Fruit fly (Drosophila melanogaster) whole organism, pupa: ENCODE measurements around the gene Phyhd1.
A peak's percentile ranks its signal among the peaks of the same experiment; 100 is the strongest.

Experiments used
- CG10348 ChIP-seq: fragments of 200-800 bp; sonication (Bioruptor generic); IDR thresholded peaks from 2 replicates; pipeline ENCODE4 v1.3.6; 2022; ENCODE audit warnings: missing biosample characterization, missing genetic modification characterization
- CG12605 ChIP-seq: fragments of 200-800 bp; sonication (Bioruptor generic); IDR thresholded peaks from 2 replicates; pipeline ENCODE4 v1.3.6; 2022; ENCODE audit warnings: missing biosample characterization, missing genetic modification characterization
- CG13204 ChIP-seq: fragments of 200-800 bp; sonication (Bioruptor generic); optimal IDR thresholded peaks from 2 replicates; lab custom pipeline; 2018; ENCODE audit warnings: missing biosample characterization, mild to moderate bottlenecking, missing genetic modification characterization, moderate library complexity
- CG14655 ChIP-seq: fragments of 200-800 bp; sonication (Bioruptor generic); optimal IDR thresholded peaks from 3 replicates; lab custom pipeline; 2017; ENCODE audit warnings: mild to moderate bottlenecking, missing biosample characterization, missing genetic modification reagents, missing genetic modification characterization
- CG15710 ChIP-seq: fragments of 200-800 bp; sonication (Bioruptor generic); optimal IDR thresholded peaks from 2 replicates; lab custom pipeline; 2018; ENCODE audit warnings: missing biosample characterization, mild to moderate bottlenecking, missing genetic modification characterization, moderate library complexity
- CG17806 ChIP-seq: fragments of 200-800 bp; sonication (Bioruptor generic); optimal IDR thresholded peaks from 2 replicates; lab custom pipeline; 2018; ENCODE audit warnings: missing biosample characterization, mild to moderate bottlenecking, missing genetic modification characterization, moderate library complexity
- CG32121 ChIP-seq: fragments of 200-800 bp; sonication (Bioruptor generic); IDR thresholded peaks from 2 replicates; pipeline ENCODE4 v1.3.6; 2022; ENCODE audit warnings: missing biosample characterization, missing genetic modification characterization
- CG34367 ChIP-seq: fragments of 200-800 bp; sonication (Bioruptor generic); optimal IDR thresholded peaks from 2 replicates; lab custom pipeline; 2018; ENCODE audit warnings: missing biosample characterization, mild to moderate bottlenecking, missing genetic modification characterization
- CG4496 ChIP-seq: fragments of 200-800 bp; sonication (Bioruptor generic); IDR thresholded peaks from 3 replicates; pipeline ENCODE4 v1.3.6; 2022; ENCODE audit warnings: missing biosample characterization, missing genetic modification characterization
- CG8159 ChIP-seq: fragments of 200-800 bp; sonication (Bioruptor generic); optimal IDR thresholded peaks from 3 replicates; lab custom pipeline; 2018; ENCODE audit warnings: missing biosample characterization, mild to moderate bottlenecking, missing genetic modification characterization, moderate library complexity
- CG8301 ChIP-seq: fragments of 200-800 bp; sonication (Bioruptor generic); optimal IDR thresholded peaks from 2 replicates; lab custom pipeline; 2018; ENCODE audit warnings: missing biosample characterization, mild to moderate bottlenecking, missing genetic modification characterization
- CG9948 ChIP-seq: fragments of 200-800 bp; sonication (Bioruptor generic); optimal IDR thresholded peaks from 2 replicates; lab custom pipeline; 2018; ENCODE audit warnings: missing biosample characterization, mild to moderate bottlenecking, missing genetic modification characterization, moderate library complexity
- D1 ChIP-seq: fragments of 200-800 bp; sonication (Bioruptor generic); optimal IDR thresholded peaks from 2 replicates; lab custom pipeline; 2018; ENCODE audit warnings: missing biosample characterization, mild to moderate bottlenecking, missing genetic modification characterization, moderate library complexity
- EcR ChIP-seq: fragments of 200-800 bp; sonication (Bioruptor generic); optimal IDR thresholded peaks from 3 replicates; lab custom pipeline; 2019; ENCODE audit warnings: missing biosample characterization, missing genetic modification characterization, mild to moderate bottlenecking, moderate library complexity, missing genetic modification reagents
- Ets98B ChIP-seq: fragments of 200-800 bp; sonication (Bioruptor generic); IDR thresholded peaks from 2 replicates; pipeline ENCODE4 v1.3.6; 2022; ENCODE audit warnings: missing biosample characterization, missing genetic modification characterization
- Pif1A ChIP-seq: fragments of 200-800 bp; sonication (Bioruptor generic); optimal IDR thresholded peaks from 3 replicates; lab custom pipeline; 2016; ENCODE audit warnings: missing biosample characterization, missing genetic modification characterization
- Pif1B ChIP-seq: fragments of 200-800 bp; sonication (Bioruptor generic); optimal IDR thresholded peaks from 3 replicates; lab custom pipeline; 2016; ENCODE audit warnings: missing biosample characterization, missing genetic modification characterization
- Snoo ChIP-seq: fragments of 200-800 bp; sonication (Bioruptor generic); optimal IDR thresholded peaks from 3 replicates; lab custom pipeline; 2017; ENCODE audit warnings: missing biosample characterization, mild to moderate bottlenecking, missing genetic modification characterization, inconsistent platforms
- fd96Ca ChIP-seq: fragments of 200-800 bp; sonication (Bioruptor generic); IDR thresholded peaks from 3 replicates; pipeline ENCODE4 v1.3.6; 2022; ENCODE audit warnings: missing biosample characterization, missing genetic modification characterization
- gl ChIP-seq: fragments of 200-800 bp; sonication (Bioruptor generic); optimal IDR thresholded peaks from 2 replicates; lab custom pipeline; 2018; ENCODE audit warnings: missing biosample characterization, mild to moderate bottlenecking, missing genetic modification characterization
- rn ChIP-seq: fragments of 200-800 bp; sonication (Bioruptor generic); IDR thresholded peaks from 2 replicates; pipeline ENCODE4 v1.3.6; 2022; ENCODE audit warnings: missing biosample characterization, missing genetic modification characterization

Gene Phyhd1

dm6 chr3R:10679911-10680310 lies 814 bp downstream of the Phyhd1 start:
- TF ChIP-seq CG17806 (tag; lab: Kevin White, UChicago) (no peak), CG14655 (GFP tag; lab: Kevin White, UChicago) (no peak), D1 (tag; lab: Kevin White, UChicago) (no peak), CG10348 (GFP tag; lab: Robert Waterston, UW) (no peak)

- no peak for TF ChIP-seq Pif1A (GFP tag; lab: Kevin White, UChicago)
- no peak for TF ChIP-seq EcR (GFP tag; lab: Kevin White, UChicago)
- peak; percentile 46; the same call in 1 of the 2 replicates for TF ChIP-seq CG32121
- no peak for TF ChIP-seq rn (GFP tag; lab: Robert Waterston, UW)
- TF ChIP-seq Pif1B (GFP tag; lab: Kevin White, UChicago) = no peak
- peak; percentile 24; the same call in 1 of the 2 replicates for TF ChIP-seq Ets98B
- TF ChIP-seq CG34367 (tag; lab: Kevin White, UChicago) = no peak
- peak; percentile 63 for TF ChIP-seq fd96Ca (GFP tag; lab: Robert Waterston, UW)
- TF ChIP-seq CG10348 (GFP tag; lab: Robert Waterston, UW) = no peak
- TF ChIP-seq gl = no peak
- TF ChIP-seq CG15710 = no peak
- TF ChIP-seq CG8159 (tag; lab: Kevin White, UChicago) = no peak
- no peak for TF ChIP-seq CG13204 (GFP tag; lab: Kevin White, UChicago)
- no peak for TF ChIP-seq Snoo (tag; lab: Kevin White, UChicago)
- no peak for TF ChIP-seq CG4496
- no peak for TF ChIP-seq CG14655 (GFP tag; lab: Kevin White, UChicago)
- TF ChIP-seq, all 21 proteins: peak for 3
Measured at dm6 chr3R:10678935-10679565, 1.7 kb downstream of the Phyhd1 start.

- TF ChIP-seq Ets98B = peak; percentile 22; the same call in 1 of the 2 replicates
- peak; percentile 96 for TF ChIP-seq EcR (GFP tag; lab: Kevin White, UChicago)
- TF ChIP-seq rn (GFP tag; lab: Robert Waterston, UW) = no peak
Measured at dm6 chr3R:10677245-10677902, 3.4 kb downstream of the Phyhd1 start, which contains the start of gene CG6465. TSS of gene CG6465 (minus strand) at chr3R:10677251.

dm6 chr3R:10675101-10675500 lies 5.6 kb downstream of the Phyhd1 start:
- no peak for TF ChIP-seq Snoo (tag; lab: Kevin White, UChicago)
- TF ChIP-seq Ets98B = no peak
- TF ChIP-seq CG14655 (GFP tag; lab: Kevin White, UChicago) = no peak
- TF ChIP-seq CG12605 = no peak
- TF ChIP-seq CG8159 (tag; lab: Kevin White, UChicago) = no peak
- TF ChIP-seq gl = no peak
- no peak for TF ChIP-seq CG8301 (tag; lab: Kevin White, UChicago)
- TF ChIP-seq CG15710 = no peak
- TF ChIP-seq CG9948 = no peak
- TF ChIP-seq CG13204 (GFP tag; lab: Kevin White, UChicago) = no peak
- TF ChIP-seq D1 (tag; lab: Kevin White, UChicago) = no peak
- no peak for TF ChIP-seq fd96Ca (GFP tag; lab: Robert Waterston, UW)
- TF ChIP-seq Pif1A (GFP tag; lab: Kevin White, UChicago) = no peak
- no peak for TF ChIP-seq CG32121
- TF ChIP-seq EcR (GFP tag; lab: Kevin White, UChicago) = no peak
- TF ChIP-seq CG17806 (tag; lab: Kevin White, UChicago) = no peak
- no peak for TF ChIP-seq Pif1B (GFP tag; lab: Kevin White, UChicago)
- TF ChIP-seq, all 21 proteins: peak for 0

- no peak for TF ChIP-seq Pif1A (GFP tag; lab: Kevin White, UChicago)
- TF ChIP-seq CG34367 (tag; lab: Kevin White, UChicago) = no peak
- no peak for TF ChIP-seq fd96Ca (GFP tag; lab: Robert Waterston, UW)
- TF ChIP-seq Ets98B = no peak
- TF ChIP-seq CG9948 = peak; percentile 14
- TF ChIP-seq CG14655 (GFP tag; lab: Kevin White, UChicago) = no peak
- TF ChIP-seq CG8301 (tag; lab: Kevin White, UChicago) = no peak
- TF ChIP-seq CG10348 (GFP tag; lab: Robert Waterston, UW) = no peak
- no peak for TF ChIP-seq gl
- no peak for TF ChIP-seq CG13204 (GFP tag; lab: Kevin White, UChicago)
- peak; percentile 19 for TF ChIP-seq CG8159 (tag; lab: Kevin White, UChicago)
- no peak for TF ChIP-seq CG4496
- no peak for TF ChIP-seq EcR (GFP tag; lab: Kevin White, UChicago)
- no peak for TF ChIP-seq Pif1B (GFP tag; lab: Kevin White, UChicago)
- TF ChIP-seq Snoo (tag; lab: Kevin White, UChicago) = no peak
- peak; percentile 23 for TF ChIP-seq CG15710
- no peak for TF ChIP-seq CG17806 (tag; lab: Kevin White, UChicago)
- TF ChIP-seq D1 (tag; lab: Kevin White, UChicago) = no peak
- TF ChIP-seq CG12605 = no peak
- TF ChIP-seq CG32121 = no peak
- TF ChIP-seq rn (GFP tag; lab: Robert Waterston, UW) = no peak
Measured at dm6 chr3R:10673571-10673970, 7.2 kb downstream of the Phyhd1 start.

- TF ChIP-seq CG4496 = no peak
- no peak for TF ChIP-seq rn (GFP tag; lab: Robert Waterston, UW)
- no peak for TF ChIP-seq D1 (tag; lab: Kevin White, UChicago)
- TF ChIP-seq Ets98B = no peak
- no peak for TF ChIP-seq CG8159 (tag; lab: Kevin White, UChicago)
- TF ChIP-seq CG34367 (tag; lab: Kevin White, UChicago) = no peak
- no peak for TF ChIP-seq CG12605
- TF ChIP-seq CG10348 (GFP tag; lab: Robert Waterston, UW) = no peak
- TF ChIP-seq CG32121 = no peak
- TF ChIP-seq Pif1A (GFP tag; lab: Kevin White, UChicago) = no peak
- TF ChIP-seq CG13204 (GFP tag; lab: Kevin White, UChicago) = no peak
- no peak for TF ChIP-seq gl
- TF ChIP-seq Snoo (tag; lab: Kevin White, UChicago) = no peak
- no peak for TF ChIP-seq fd96Ca (GFP tag; lab: Robert Waterston, UW)
- TF ChIP-seq CG15710 = no peak
- TF ChIP-seq CG9948 = no peak
- TF ChIP-seq EcR (GFP tag; lab: Kevin White, UChicago) = no peak
- TF ChIP-seq Pif1B (GFP tag; lab: Kevin White, UChicago) = no peak
Measured at dm6 chr3R:10672680-10673079, 8.0 kb downstream of the Phyhd1 start.
